Worm (Caenorhabditis elegans) whole organism, young adult: ENCODE measurements around the gene T26G10.4.

ENCODE experiments used
- C17E4.6 ChIP-seq: fragments of 200-800 bp; sonication (Bioruptor generic); IDR thresholded peaks from 2 replicates; pipeline ENCODE4 v1.3.6; 2022; ENCODE audit warnings: missing genetic modification reagents, missing genetic modification characterization, missing compliant biosample characterization
- D2030.7 ChIP-seq: fragments of 200-800 bp; sonication (Bioruptor generic); IDR thresholded peaks from 2 replicates; pipeline ENCODE4 v1.3.6; 2022; ENCODE audit warnings: missing genetic modification reagents, missing genetic modification characterization, missing compliant biosample characterization
- F33H1.4 ChIP-seq: fragments of 200-800 bp; sonication (Bioruptor generic); IDR thresholded peaks from 2 replicates; pipeline ENCODE4 v1.3.6; 2022; ENCODE audit warnings: missing genetic modification reagents, missing genetic modification characterization, missing compliant biosample characterization
- F37B4.10 ChIP-seq: fragments of 200-800 bp; sonication (Bioruptor generic); IDR thresholded peaks from 2 replicates; pipeline ENCODE4 v1.3.6; 2022; ENCODE audit warnings: missing genetic modification characterization, missing compliant biosample characterization
- F49E8.2 ChIP-seq: sonication (generic microtip); optimal IDR thresholded peaks from 3 replicates; lab custom pipeline; 2017; ENCODE audit warnings: missing genetic modification characterization, mild to moderate bottlenecking, missing compliant biosample characterization, antibody characterized with exemption, moderate library complexity; ENCODE audit not compliant: insufficient read depth
- T07F8.4 ChIP-seq: sonication (generic microtip); optimal IDR thresholded peaks from 2 replicates; lab custom pipeline; 2016; ENCODE audit warnings: mild to moderate bottlenecking, missing genetic modification characterization, moderate library complexity, missing compliant biosample characterization
- Y53G8AR.9 ChIP-seq: fragments of 200-800 bp; sonication (Bioruptor generic); conservative IDR thresholded peaks from 2 replicates; pipeline ENCODE4 v1.3.6; 2022; ENCODE audit warnings: missing genetic modification reagents, missing genetic modification characterization, missing compliant biosample characterization
- Y56A3A.18 ChIP-seq: fragments of 200-800 bp; sonication (Bioruptor generic); IDR thresholded peaks from 2 replicates; pipeline ENCODE4 v1.3.6; 2022; ENCODE audit warnings: missing genetic modification reagents, missing genetic modification characterization, missing compliant biosample characterization
- ama-1 ChIP-seq, 3 experiments: fragments of 150-350 bp in 1 of 3; sonication (generic microtip) in 2 of 3; optimal IDR thresholded peaks; 2 replicates each; lab custom pipeline; 2014 to 2018; ENCODE audit warnings: missing biosample characterization in 2 of 3, missing genetic modification characterization in 2 of 3, missing genetic modification reagents in 2 of 3
- atf-7 ChIP-seq: sonication (generic microtip); optimal IDR thresholded peaks from 2 replicates; lab custom pipeline; 2017; ENCODE audit warnings: mild to moderate bottlenecking, missing genetic modification characterization, missing compliant biosample characterization
- attf-3 ChIP-seq: fragments of 200-800 bp; sonication (Bioruptor generic); conservative IDR thresholded peaks from 2 replicates; pipeline ENCODE4 v1.3.6; 2022; ENCODE audit warnings: missing genetic modification reagents, missing genetic modification characterization, missing compliant biosample characterization
- attf-5 ChIP-seq: fragments of 200-800 bp; sonication (Bioruptor generic); optimal IDR thresholded peaks from 2 replicates; lab custom pipeline; 2018; ENCODE audit warnings: mild to moderate bottlenecking, missing genetic modification characterization, missing compliant biosample characterization
- bed-2 ChIP-seq: fragments of 200-800 bp; sonication (Bioruptor generic); IDR thresholded peaks from 2 replicates; pipeline ENCODE4 v1.3.6; 2022; ENCODE audit warnings: missing genetic modification reagents, missing genetic modification characterization, missing compliant biosample characterization
- ccch-3 ChIP-seq: fragments of 200-800 bp; sonication (Bioruptor generic); optimal IDR thresholded peaks from 2 replicates; lab custom pipeline; 2018; ENCODE audit warnings: mild to moderate bottlenecking, missing genetic modification characterization, missing compliant biosample characterization
- ceh-40 ChIP-seq: fragments of 200-800 bp; sonication (Bioruptor generic); IDR thresholded peaks from 2 replicates; pipeline ENCODE4 v1.3.6; 2022; ENCODE audit warnings: missing genetic modification characterization, missing compliant biosample characterization
- ceh-79 ChIP-seq: sonication (generic microtip); optimal IDR thresholded peaks from 2 replicates; lab custom pipeline; 2017; ENCODE audit warnings: mild to moderate bottlenecking, missing genetic modification characterization, missing compliant biosample characterization
- chd-7 ChIP-seq: sonication (generic microtip); optimal IDR thresholded peaks from 2 replicates; lab custom pipeline; 2016; ENCODE audit warnings: mild to moderate bottlenecking, missing genetic modification characterization, moderate library complexity, missing compliant biosample characterization
- die-1 ChIP-seq: sonication (generic microtip); optimal IDR thresholded peaks from 2 replicates; lab custom pipeline; 2016; ENCODE audit warnings: missing genotype, mild to moderate bottlenecking, missing genetic modification characterization, missing compliant biosample characterization
- dox-1 ChIP-seq: fragments of 200-800 bp; sonication (Bioruptor generic); IDR thresholded peaks from 2 replicates; pipeline ENCODE4 v1.3.6; 2022; ENCODE audit warnings: missing genetic modification reagents, missing genetic modification characterization, missing compliant biosample characterization
- dpff-1 ChIP-seq: sonication (generic microtip); optimal IDR thresholded peaks from 2 replicates; lab custom pipeline; 2017; ENCODE audit warnings: mild to moderate bottlenecking, missing genetic modification characterization, missing compliant biosample characterization
- fkh-3 ChIP-seq: sonication (generic microtip); optimal IDR thresholded peaks from 2 replicates; lab custom pipeline; 2016; ENCODE audit warnings: mild to moderate bottlenecking, missing genetic modification characterization, missing compliant biosample characterization
- him-1 ChIP-seq: sonication (generic microtip); optimal IDR thresholded peaks from 2 replicates; lab custom pipeline; 2016; ENCODE audit warnings: missing genotype, missing genetic modification reagents, missing genetic modification characterization, missing compliant biosample characterization
- hlh-12 ChIP-seq: sonication (generic microtip); optimal IDR thresholded peaks from 2 replicates; lab custom pipeline; 2016; ENCODE audit warnings: missing genetic modification characterization, missing compliant biosample characterization
- hrde-1 ChIP-seq: sonication (generic microtip); optimal IDR thresholded peaks from 2 replicates; lab custom pipeline; 2016; ENCODE audit warnings: missing genetic modification characterization, mild to moderate bottlenecking, missing compliant biosample characterization, moderate library complexity, missing genotype, missing genetic modification reagents, borderline replicate concordance
- hsf-1 ChIP-seq: fragments of 200-800 bp; sonication (Bioruptor generic); IDR thresholded peaks from 2 replicates; pipeline ENCODE4 v1.3.6; 2022; ENCODE audit warnings: missing genetic modification reagents, missing genetic modification characterization, missing compliant biosample characterization
- lin-26 ChIP-seq: fragments of 200-800 bp; sonication (Bioruptor generic); IDR thresholded peaks from 2 replicates; pipeline ENCODE4 v1.3.6; 2022; ENCODE audit warnings: missing genetic modification reagents, missing genetic modification characterization, missing compliant biosample characterization
- lin-35 ChIP-seq, 3 experiments: fragments of 150-350 bp in 2 of 3; sonication (generic microtip) in 1 of 3; optimal IDR thresholded peaks; 2 replicates each; lab custom pipeline; 2014 to 2018; ENCODE audit warnings: missing biosample characterization in 3 of 3, missing genetic modification characterization in 3 of 3, missing genetic modification reagents in 3 of 3
- lin-54 ChIP-seq: fragments of 200-800 bp; sonication (Bioruptor generic); optimal IDR thresholded peaks from 2 replicates; lab custom pipeline; 2018; ENCODE audit warnings: mild to moderate bottlenecking, missing genetic modification characterization, missing compliant biosample characterization
- madf-3 ChIP-seq: fragments of 200-800 bp; sonication (Bioruptor generic); IDR thresholded peaks from 2 replicates; pipeline ENCODE4 v1.3.6; 2022; ENCODE audit warnings: missing genetic modification reagents, missing genetic modification characterization, missing compliant biosample characterization
- madf-6 ChIP-seq: fragments of 200-800 bp; sonication (Bioruptor generic); IDR thresholded peaks from 2 replicates; pipeline ENCODE4 v1.3.6; 2022; ENCODE audit warnings: missing genetic modification reagents, missing genetic modification characterization, missing compliant biosample characterization
- mcd-1 ChIP-seq: fragments of 200-800 bp; sonication (Bioruptor generic); IDR thresholded peaks from 2 replicates; pipeline ENCODE4 v1.3.6; 2022; ENCODE audit warnings: missing genetic modification reagents, missing genetic modification characterization, missing compliant biosample characterization
- nfya-1 ChIP-seq: sonication (generic microtip); optimal IDR thresholded peaks from 2 replicates; lab custom pipeline; 2017; ENCODE audit warnings: antibody characterized with exemption, missing compliant biosample characterization, missing genetic modification characterization, borderline replicate concordance; ENCODE audit not compliant: insufficient read depth
- nfyb-1 ChIP-seq: fragments of 200-800 bp; sonication (Bioruptor generic); IDR thresholded peaks from 2 replicates; pipeline ENCODE4 v1.3.6; 2022; ENCODE audit warnings: missing genetic modification reagents, missing genetic modification characterization, missing compliant biosample characterization
- nhr-179 ChIP-seq: sonication (generic microtip); optimal IDR thresholded peaks from 2 replicates; lab custom pipeline; 2016; ENCODE audit warnings: mild to moderate bottlenecking, missing genetic modification characterization, missing compliant biosample characterization
- pbrm-1 ChIP-seq: fragments of 200-800 bp; sonication (Bioruptor generic); IDR thresholded peaks from 2 replicates; pipeline ENCODE4 v1.3.6; 2022; ENCODE audit warnings: missing genetic modification reagents, missing genetic modification characterization, missing compliant biosample characterization
- pha-4 ChIP-seq: fragments of 150-350 bp; sonication (generic microtip); optimal IDR thresholded peaks from 2 replicates; lab custom pipeline; 2014; ENCODE audit warnings: missing biosample characterization, missing genetic modification reagents, missing genetic modification characterization
- repo-1 ChIP-seq: sonication (generic microtip); optimal IDR thresholded peaks from 2 replicates; lab custom pipeline; 2017; ENCODE audit warnings: mild to moderate bottlenecking, missing genetic modification characterization, missing compliant biosample characterization
- snpc-4 ChIP-seq, 5 experiments: fragments of 150-350 bp in 1 of 5; sonication (generic microtip) in 4 of 5; optimal IDR thresholded peaks; 2 replicates each; lab custom pipeline; 2014 to 2018; ENCODE audit warnings: missing genetic modification characterization in 5 of 5, missing biosample characterization in 3 of 5, antibody characterized with exemption in 2 of 5, mild to moderate bottlenecking in 2 of 5, missing compliant biosample characterization in 2 of 5, missing genotype in 2 of 5, moderate library complexity in 2 of 5, missing genetic modification reagents in 1 of 5
- unc-130 ChIP-seq: sonication (generic microtip); optimal IDR thresholded peaks from 2 replicates; lab custom pipeline; 2016; ENCODE audit warnings: missing genetic modification reagents, missing genetic modification characterization, missing compliant biosample characterization
- unc-62 ChIP-seq: fragments of 150-350 bp; optimal IDR thresholded peaks from 2 replicates; lab custom pipeline; 2014; ENCODE audit warnings: missing biosample characterization, missing genetic modification reagents, missing genetic modification characterization
- zim-3 ChIP-seq: sonication (generic microtip); optimal IDR thresholded peaks from 2 replicates; lab custom pipeline; 2017; ENCODE audit warnings: mild to moderate bottlenecking, missing genetic modification characterization, moderate library complexity, missing compliant biosample characterization
- ztf-25 ChIP-seq: fragments of 200-800 bp; sonication (Bioruptor generic); IDR thresholded peaks from 2 replicates; pipeline ENCODE4 v1.3.6; 2022; ENCODE audit warnings: missing genetic modification reagents, missing genetic modification characterization, missing compliant biosample characterization
- ztf-26 ChIP-seq: sonication (generic microtip); optimal IDR thresholded peaks from 2 replicates; lab custom pipeline; 2017; ENCODE audit warnings: missing genetic modification characterization, missing compliant biosample characterization

Gene T26G10.4

ce11 chrIII:9434999-9435398 lies 14.7 kb downstream of the T26G10.4 start:
- TF ChIP-seq snpc-4 (GFP tag; optimal IDR thresholded peaks at IDR 0.05; lab: Kevin White, UChicago) (no peak), snpc-4 (tag; optimal IDR thresholded peaks at IDR 0.05; lab: Kevin White, UChicago) (peak in 1 of 4 experiments; percentile 13), unc-130 (peak; percentile 19), attf-5 (GFP tag; lab: Kevin White, UChicago) (peak; percentile 3), madf-6 (GFP tag; lab: Robert Waterston, UW) (peak; percentile 63; the same call in 1 of the 2 replicates), hsf-1 (GFP tag; lab: Robert Waterston, UW) (0 out of 2 replicates have a peak, but pooled peaks have one; percentile 22), zim-3 (tag; lab: Kevin White, UChicago) (no peak), hrde-1 (peak; percentile 46), hlh-12 (no peak), nhr-179 (tag; lab: Kevin White, UChicago) (no peak), attf-3 (GFP tag; lab: Robert Waterston, UW) (no peak), Y53G8AR.9 (GFP tag; lab: Robert Waterston, UW) (0 out of 2 replicates have a peak, but pooled peaks have one; percentile 50), atf-7 (tag; lab: Kevin White, UChicago) (peak; percentile 14), F33H1.4 (GFP tag; lab: Robert Waterston, UW) (0 out of 2 replicates have a peak, but pooled peaks have one; percentile 5), pha-4 (tag; lab: Kevin White, UChicago) (no peak), Y56A3A.18 (GFP tag; lab: Robert Waterston, UW) (0 out of 2 replicates have a peak, but pooled peaks have one; percentile 19), lin-35 (GFP tag; optimal IDR thresholded peaks at IDR 0.05; lab: Kevin White, UChicago) (no peak), ceh-79 (tag; lab: Kevin White, UChicago) (no peak), unc-62 (GFP tag; lab: Kevin White, UChicago) (no peak), D2030.7 (GFP tag; lab: Robert Waterston, UW) (0 out of 2 replicates have a peak, but pooled peaks have one; percentile 16), him-1 (tag; lab: Kevin White, UChicago) (peak; percentile 77), ztf-25 (GFP tag; lab: Robert Waterston, UW) (no peak), lin-54 (GFP tag; lab: Kevin White, UChicago) (peak; percentile 5), dox-1 (GFP tag; lab: Robert Waterston, UW) (no peak), nfyb-1 (GFP tag; lab: Robert Waterston, UW) (no peak)

ce11 chrIII:9439399-9439798 lies 19.1 kb downstream of the T26G10.4 start, which contains the start of gene F54C8.1:
Gene F54C8.1 (plus strand): TSS chrIII:9439699.
- no peak for TF ChIP-seq repo-1 (tag; lab: Kevin White, UChicago)
- no peak for TF ChIP-seq C17E4.6 (GFP tag; lab: Robert Waterston, UW)
- TF ChIP-seq fkh-3 (tag; lab: Kevin White, UChicago), result no peak
- no peak for TF ChIP-seq ccch-3 (GFP tag; lab: Kevin White, UChicago)
- TF ChIP-seq lin-54 (GFP tag; lab: Kevin White, UChicago), result no peak
- no peak for TF ChIP-seq mcd-1
- TF ChIP-seq madf-6 (GFP tag; lab: Robert Waterston, UW), result no peak
- no peak for TF ChIP-seq T07F8.4
- TF ChIP-seq bed-2 (GFP tag; lab: Robert Waterston, UW), result no peak
- TF ChIP-seq lin-35 (GFP tag; optimal IDR thresholded peaks at IDR 0.05; lab: Kevin White, UChicago), result no peak
- TF ChIP-seq pbrm-1 (GFP tag; lab: Robert Waterston, UW), result no peak
- no peak for TF ChIP-seq ztf-26
- TF ChIP-seq die-1, result no peak

ce11 chrIII:9441133-9441532 lies 20.8 kb downstream of the T26G10.4 start, which contains the start of gene emb-30:
Gene emb-30 (minus strand): TSS chrIII:9441460.
- peak; percentile 19 for TF ChIP-seq F49E8.2 (tag; lab: Kevin White, UChicago)
- TF ChIP-seq repo-1 (tag; lab: Kevin White, UChicago), result peak; percentile 66
- TF ChIP-seq nfya-1 (tag; lab: Kevin White, UChicago), result no peak
- peak; percentile 76; the same call in 1 of the 2 replicates for TF ChIP-seq Y56A3A.18 (GFP tag; lab: Robert Waterston, UW)
- TF ChIP-seq F33H1.4 (GFP tag; lab: Robert Waterston, UW), result 0 out of 2 replicates have a peak, but pooled peaks have one; percentile 13
- TF ChIP-seq ama-1 (optimal IDR thresholded peaks at IDR 0.05; lab: Kevin White, UChicago), result peak; percentile 46
- peak in 1 of 2 experiments; percentile 30 for TF ChIP-seq ama-1 (GFP tag; optimal IDR thresholded peaks at IDR 0.05; lab: Kevin White, UChicago)
- 0 out of 2 replicates have a peak, but pooled peaks have one; percentile 33 for TF ChIP-seq hsf-1 (GFP tag; lab: Robert Waterston, UW)
- peak; percentile 37; the same call in 1 of the 2 replicates for TF ChIP-seq lin-26 (GFP tag; lab: Robert Waterston, UW)
- TF ChIP-seq madf-3 (GFP tag; lab: Robert Waterston, UW), result no peak
- 0 out of 2 replicates have a peak, but pooled peaks have one; percentile 56 for TF ChIP-seq F37B4.10 (GFP tag; lab: Robert Waterston, UW)
- peak; percentile 10 for TF ChIP-seq dpff-1 (tag; lab: Kevin White, UChicago)
- peak; percentile 1 for TF ChIP-seq chd-7
- no peak for TF ChIP-seq ceh-40 (GFP tag; lab: Robert Waterston, UW)
- TF ChIP-seq pbrm-1 (GFP tag; lab: Robert Waterston, UW), result peak; percentile 8; the same call in 1 of the 2 replicates
- peak; percentile 10 for TF ChIP-seq lin-54 (GFP tag; lab: Kevin White, UChicago)
- peak in 1 of 3 experiments; percentile 18 for TF ChIP-seq lin-35 (GFP tag; optimal IDR thresholded peaks at IDR 0.05; lab: Kevin White, UChicago)
- peak; percentile 35 for TF ChIP-seq madf-6 (GFP tag; lab: Robert Waterston, UW)
